Worm (Caenorhabditis elegans): ENCODE results near the gene oig-4.

DNA sequence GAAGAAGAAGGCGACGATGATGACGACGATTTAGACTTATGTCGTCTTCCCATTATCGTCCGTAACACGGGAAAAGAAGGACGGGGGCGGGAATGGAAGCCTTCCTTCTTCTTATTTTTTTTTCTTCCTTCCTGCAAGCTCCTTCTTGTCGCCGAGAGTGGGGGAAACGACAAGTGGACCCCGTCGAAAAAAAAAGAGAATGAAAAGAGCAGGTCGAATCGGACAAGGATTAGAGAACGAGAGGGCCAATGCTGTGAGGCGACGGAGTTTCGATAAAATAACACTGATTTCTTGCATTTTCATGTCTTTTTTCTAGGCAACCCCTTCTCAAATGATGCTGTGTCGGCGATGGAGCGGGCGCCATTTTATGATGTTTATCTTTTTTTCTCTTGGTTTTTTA lies 37.8 kb downstream of the oig-4 start, which contains the start of gene pde-4:
- TF ChIP-seq ceh-28 (tag; optimal IDR thresholded peaks at IDR 0.05): no peak
- TF ChIP-seq egl-27 (tag; optimal IDR thresholded peaks at IDR 0.05): no peak
- no peak for TF ChIP-seq jun-1 (tag; optimal IDR thresholded peaks at IDR 0.05)
- TF ChIP-seq skn-1 (tag; optimal IDR thresholded peaks at IDR 0.05): no peak
- no peak for TF ChIP-seq nhr-76 (tag; optimal IDR thresholded peaks at IDR 0.05)
- no peak for TF ChIP-seq ztf-4 (tag; optimal IDR thresholded peaks at IDR 0.05)
